Fruit fly (Drosophila melanogaster) whole organism, prepupa: ENCODE results near the gene CG14131.

ENCODE experiments used
- Blimp-1 ChIP-seq: fragments of 200-800 bp; sonication (Bioruptor generic); optimal IDR thresholded peaks from 3 replicates; lab custom pipeline; 2017; ENCODE audit warnings: missing biosample characterization, missing genetic modification characterization, mild to moderate bottlenecking, moderate library complexity, missing genetic modification reagents
- CG10631 ChIP-seq: fragments of 200-800 bp; sonication (Bioruptor generic); optimal IDR thresholded peaks from 2 replicates; lab custom pipeline; 2016; ENCODE audit warnings: missing biosample characterization, missing genetic modification characterization
- CG11294 ChIP-seq: fragments of 200-800 bp; sonication (Bioruptor generic); IDR thresholded peaks from 2 replicates; pipeline ENCODE4 v1.3.6; 2022; ENCODE audit warnings: missing biosample characterization, missing genetic modification characterization
- CG16779 ChIP-seq: fragments of 200-800 bp; sonication (Bioruptor generic); optimal IDR thresholded peaks from 3 replicates; lab custom pipeline; 2017; ENCODE audit warnings: missing biosample characterization, mild to moderate bottlenecking, missing genetic modification characterization
- CG31627 ChIP-seq: fragments of 200-800 bp; sonication (Bioruptor generic); optimal IDR thresholded peaks from 3 replicates; lab custom pipeline; 2016; ENCODE audit warnings: missing biosample characterization, missing genetic modification characterization
- CG32006 ChIP-seq: fragments of 200-800 bp; sonication (Bioruptor generic); optimal IDR thresholded peaks from 3 replicates; lab custom pipeline; 2017; ENCODE audit warnings: missing biosample characterization, mild to moderate bottlenecking, missing genetic modification characterization
- CG34406 ChIP-seq: fragments of 200-800 bp; sonication (Bioruptor generic); optimal IDR thresholded peaks from 3 replicates; lab custom pipeline; 2016; ENCODE audit warnings: missing biosample characterization, missing genetic modification characterization
- CG6163 ChIP-seq: fragments of 200-800 bp; sonication (Bioruptor generic); IDR thresholded peaks from 3 replicates; pipeline ENCODE4 v1.3.6; 2022; ENCODE audit warnings: missing biosample characterization, missing genetic modification characterization
- CG6792 ChIP-seq: fragments of 200-800 bp; sonication (Bioruptor generic); optimal IDR thresholded peaks from 3 replicates; lab custom pipeline; 2016; ENCODE audit warnings: missing biosample characterization, missing genetic modification characterization
- CG6854 ChIP-seq: fragments of 200-800 bp; sonication (Bioruptor generic); optimal IDR thresholded peaks from 2 replicates; lab custom pipeline; 2017; ENCODE audit warnings: missing biosample characterization, mild to moderate bottlenecking, missing genetic modification characterization
- CG8119 ChIP-seq: fragments of 200-800 bp; sonication (Bioruptor generic); IDR thresholded peaks from 3 replicates; pipeline ENCODE4 v1.3.6; 2022; ENCODE audit warnings: missing biosample characterization, missing genetic modification characterization
- CG8319 ChIP-seq: fragments of 200-800 bp; sonication (Bioruptor generic); optimal IDR thresholded peaks from 3 replicates; lab custom pipeline; 2016; ENCODE audit warnings: missing biosample characterization, missing genetic modification characterization
- Eip93F ChIP-seq: fragments of 200-800 bp; sonication (Bioruptor generic); optimal IDR thresholded peaks from 2 replicates; lab custom pipeline; 2016; ENCODE audit warnings: missing biosample characterization, mild to moderate bottlenecking, missing genetic modification characterization
- Gug ChIP-seq: fragments of 200-800 bp; sonication (Bioruptor generic); IDR thresholded peaks from 2 replicates; pipeline ENCODE4 v1.3.6; 2022; ENCODE audit warnings: missing biosample characterization, missing genetic modification characterization
- Hr4 ChIP-seq: fragments of 200-800 bp; sonication (Bioruptor generic); optimal IDR thresholded peaks from 3 replicates; lab custom pipeline; 2016; ENCODE audit warnings: missing biosample characterization, missing genetic modification characterization
- Lpt ChIP-seq: fragments of 200-800 bp; sonication (Bioruptor generic); optimal IDR thresholded peaks from 3 replicates; lab custom pipeline; 2016; ENCODE audit warnings: missing biosample characterization, missing genetic modification characterization
- Met ChIP-seq: fragments of 200-800 bp; sonication (Bioruptor generic); optimal IDR thresholded peaks from 3 replicates; lab custom pipeline; 2016; ENCODE audit warnings: missing biosample characterization, missing genetic modification characterization
- OdsH ChIP-seq: fragments of 200-800 bp; sonication (Bioruptor generic); optimal IDR thresholded peaks from 3 replicates; lab custom pipeline; 2016; ENCODE audit warnings: missing biosample characterization, missing genetic modification characterization
- Sox102F ChIP-seq: fragments of 200-800 bp; sonication (Bioruptor generic); optimal IDR thresholded peaks from 2 replicates; lab custom pipeline; 2016; ENCODE audit warnings: missing biosample characterization, mild to moderate bottlenecking, missing genetic modification characterization
- Sox14 ChIP-seq: fragments of 200-800 bp; sonication (Bioruptor generic); optimal IDR thresholded peaks from 3 replicates; lab custom pipeline; 2016; ENCODE audit warnings: missing biosample characterization, missing genetic modification characterization
- acj6 ChIP-seq: fragments of 200-800 bp; sonication (Bioruptor generic); optimal IDR thresholded peaks from 3 replicates; lab custom pipeline; 2016; ENCODE audit warnings: missing biosample characterization, missing genetic modification characterization
- dac ChIP-seq: fragments of 200-800 bp; sonication (Bioruptor generic); optimal IDR thresholded peaks from 2 replicates; lab custom pipeline; 2017; ENCODE audit warnings: missing biosample characterization, mild to moderate bottlenecking, missing genetic modification characterization
- esn ChIP-seq: fragments of 200-800 bp; sonication (Bioruptor generic); optimal IDR thresholded peaks from 2 replicates; lab custom pipeline; 2016; ENCODE audit warnings: missing biosample characterization, mild to moderate bottlenecking, missing genetic modification characterization, moderate library complexity
- fkh ChIP-seq: fragments of 200-800 bp; sonication (Bioruptor generic); optimal IDR thresholded peaks from 3 replicates; lab custom pipeline; 2017; ENCODE audit warnings: missing biosample characterization, mild to moderate bottlenecking, missing genetic modification characterization, moderate library complexity
- lz ChIP-seq: fragments of 200-800 bp; sonication (Bioruptor generic); optimal IDR thresholded peaks from 3 replicates; lab custom pipeline; 2016; ENCODE audit warnings: missing biosample characterization, missing genetic modification characterization
- pdm3 ChIP-seq: fragments of 200-800 bp; sonication (Bioruptor generic); optimal IDR thresholded peaks from 3 replicates; lab custom pipeline; 2016; ENCODE audit warnings: missing biosample characterization, missing genetic modification characterization
- svp ChIP-seq: fragments of 200-800 bp; sonication (Bioruptor generic); peaks from one replicate; lab custom pipeline; 2016; ENCODE audit warnings: missing biosample characterization, missing genetic modification characterization
- vri ChIP-seq: fragments of 200-800 bp; sonication (Bioruptor generic); optimal IDR thresholded peaks from 3 replicates; lab custom pipeline; 2016; ENCODE audit warnings: missing biosample characterization, mild to moderate bottlenecking, missing genetic modification characterization

CG14131 gene

dm6 chr3L:11788195-11788594 lies 11.3 kb downstream of the CG14131 start:
- TF ChIP-seq CG6163 (0 out of 3 replicates have a peak, but pooled peaks have one; percentile 12), CG31627 (GFP tag; lab: Kevin White, UChicago) (no peak), esn (peak; percentile 38), Met (GFP tag; lab: Kevin White, UChicago) (no peak), CG6792 (GFP tag; lab: Kevin White, UChicago) (peak; percentile 25), vri (GFP tag; lab: Kevin White, UChicago) (peak; percentile 81), Eip93F (GFP tag; lab: Kevin White, UChicago) (peak; percentile 52), CG10631 (peak; percentile 1), Sox14 (peak; percentile 4), CG32006 (GFP tag; lab: Kevin White, UChicago) (no peak)

- peak; percentile 48 for TF ChIP-seq CG16779 (tag; lab: Kevin White, UChicago)
- TF ChIP-seq pdm3 (GFP tag; lab: Kevin White, UChicago), result no peak
- no peak for TF ChIP-seq CG11294 (GFP tag; lab: Robert Waterston, UW)
- peak; percentile 8 for TF ChIP-seq Eip93F (GFP tag; lab: Kevin White, UChicago)
- no peak for TF ChIP-seq CG8319
- peak; percentile 65 for TF ChIP-seq fkh
- TF ChIP-seq CG8119, result peak; percentile 26; the same call in 2 of the 3 replicates
Measured at dm6 chr3L:11788936-11789352, 12.1 kb downstream of the CG14131 start.

- TF ChIP-seq lz (GFP tag; lab: Kevin White, UChicago) (no peak), Sox14 (peak; percentile 20)
Measured at dm6 chr3L:11789773-11790172, 12.9 kb downstream of the CG14131 start, which contains the start of gene Pi3K68D. Pi3K68D (minus strand) TSS chr3L:11790013.

DNA sequence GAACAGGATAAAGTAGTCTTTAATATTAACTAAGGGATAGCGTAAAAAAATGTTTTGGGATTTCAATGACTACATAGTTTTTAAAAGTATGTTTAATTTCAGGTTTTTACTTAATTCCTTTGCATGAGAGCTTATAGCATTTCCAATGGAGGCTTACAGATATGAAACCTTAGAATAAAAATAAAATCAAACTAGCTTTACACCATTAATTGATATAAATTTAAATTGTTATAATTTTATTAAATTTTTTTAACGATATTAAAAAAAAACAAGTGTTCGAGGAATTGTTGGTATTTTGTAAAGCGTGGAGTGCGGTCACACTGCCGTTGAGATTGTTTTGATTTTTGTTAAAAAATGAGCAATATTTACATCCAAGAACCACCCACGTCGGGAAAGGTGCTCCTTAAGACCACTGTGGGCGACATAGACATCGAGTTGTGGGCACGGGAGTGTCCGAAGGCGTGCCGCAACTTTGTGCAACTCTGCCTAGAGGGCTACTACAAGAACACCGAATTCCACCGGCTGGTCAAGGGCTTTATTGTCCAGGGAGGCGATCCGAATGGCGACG lies 16.4 kb downstream of the CG14131 start, which contains the start of the genes twy and CG10907:
Gene twy (minus strand): TSS at position 51 of the 568 bp plus-strand sequence.
Gene CG10907 (plus strand): TSS at position 282 of the 568 bp plus-strand sequence.
- TF ChIP-seq Lpt (GFP tag; lab: Kevin White, UChicago) (no peak), Hr4 (GFP tag; lab: Kevin White, UChicago) (no peak)
- TF ChIP-seq, all 60 proteins: peak for 0

DNA sequence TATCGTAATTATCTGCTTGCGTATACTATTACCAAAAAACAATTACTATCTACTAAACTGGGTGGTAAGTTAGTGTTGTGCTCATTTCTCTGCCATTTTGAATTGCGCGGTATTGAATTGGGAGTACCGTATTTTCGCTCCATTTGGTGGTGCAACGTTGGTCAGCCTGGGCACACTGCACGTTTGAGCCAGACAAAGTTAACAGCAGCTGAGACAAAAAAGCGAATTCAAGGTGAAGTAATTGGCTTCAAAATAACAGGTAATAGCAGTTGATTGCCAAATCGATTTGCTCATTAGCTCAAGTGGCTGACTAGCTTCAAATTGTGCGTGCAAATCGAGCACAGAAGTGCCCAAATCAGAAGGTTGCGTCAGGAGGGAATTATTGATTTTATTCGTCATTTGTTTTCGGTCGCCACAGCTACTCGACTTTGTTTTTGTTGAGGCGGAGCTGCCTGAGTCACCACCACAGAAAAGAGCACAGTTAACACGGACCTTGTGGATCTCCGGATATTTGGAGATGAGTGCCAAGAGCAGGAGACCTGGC lies 18.6 kb downstream of the CG14131 start, which contains the start of gene Klp68D:
Gene Klp68D (plus strand): TSS at position 175 of the 544 bp plus-strand sequence.
- no peak for TF ChIP-seq Gug (GFP tag; lab: Robert Waterston, UW)
- no peak for TF ChIP-seq CG6854 (GFP tag; lab: Kevin White, UChicago)

DNA sequence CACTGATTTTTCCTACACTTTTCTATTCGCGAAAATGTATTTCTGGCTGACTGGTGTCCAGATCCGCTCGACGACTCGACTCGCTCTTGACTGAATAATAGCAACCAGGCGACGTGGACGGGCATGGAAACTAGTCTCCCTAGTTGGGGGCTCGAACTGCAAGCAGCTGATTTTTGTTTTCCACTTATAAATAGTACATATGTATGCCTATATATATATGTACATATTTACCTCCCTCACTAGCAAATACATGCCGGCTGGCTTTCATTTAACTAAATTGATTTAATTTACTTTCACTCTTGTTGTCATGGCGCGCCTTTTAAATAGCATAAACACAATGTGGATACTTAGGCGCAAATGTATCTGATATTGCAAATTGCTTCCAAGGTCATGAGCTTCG lies 23.9 kb downstream of the CG14131 start, which contains the start of gene Gcat:
Gene Gcat (minus strand): TSS at position 101 of the 400 bp plus-strand sequence.
- TF ChIP-seq Sox14 (no peak), Blimp-1 (no peak), CG6792 (GFP tag; lab: Kevin White, UChicago) (no peak), svp (GFP tag; lab: Kevin White, UChicago) (no peak), CG16779 (tag; lab: Kevin White, UChicago) (no peak), acj6 (GFP tag; lab: Kevin White, UChicago) (no peak), OdsH (GFP tag; lab: Kevin White, UChicago) (no peak), CG34406 (no peak), dac (GFP tag; lab: Kevin White, UChicago) (no peak), CG31627 (GFP tag; lab: Kevin White, UChicago) (no peak)

- TF ChIP-seq Sox102F (GFP tag; lab: Kevin White, UChicago) (no peak), Lpt (GFP tag; lab: Kevin White, UChicago) (no peak)
Measured at dm6 chr3L:11801622-11802021, 24.7 kb downstream of the CG14131 start.
